Fruit fly (Drosophila melanogaster) whole organism, wandering third instar larva: ENCODE results near the gene put.
A peak's percentile ranks its signal among the peaks of the same experiment; 100 is the strongest.

Source experiments
- Abd-B ChIP-seq: fragments of >200 bp; optimal IDR thresholded peaks from 2 replicates; lab custom pipeline; 2017; ENCODE audit warnings: missing biosample characterization, missing genetic modification characterization
- CG32264 ChIP-seq: fragments of 200-800 bp; sonication (Bioruptor generic); optimal IDR thresholded peaks from 2 replicates; lab custom pipeline; 2016; ENCODE audit warnings: missing biosample characterization, missing genetic modification characterization
- CG9705 ChIP-seq: fragments of 200-800 bp; sonication (Bioruptor generic); optimal IDR thresholded peaks from 2 replicates; lab custom pipeline; 2018; ENCODE audit warnings: missing biosample characterization, mild to moderate bottlenecking, missing genetic modification characterization
- CrebA ChIP-seq: fragments of 200-800 bp; sonication (Bioruptor generic); optimal IDR thresholded peaks from 2 replicates; lab custom pipeline; 2016; ENCODE audit warnings: missing biosample characterization, mild to moderate bottlenecking, missing genetic modification characterization, borderline replicate concordance
- Dfd ChIP-seq: fragments of >200 bp; optimal IDR thresholded peaks from 2 replicates; lab custom pipeline; 2017; ENCODE audit warnings: missing biosample characterization, missing genetic modification characterization
- Dif ChIP-seq: fragments of 200-275, 200-300 bp; sonication (Bioruptor generic); optimal IDR thresholded peaks from 2 replicates; lab custom pipeline; 2018; ENCODE audit warnings: missing biosample characterization, missing genetic modification characterization; ENCODE audit not compliant: partially characterized antibody
- GATAd ChIP-seq: sonication (Bioruptor generic); optimal IDR thresholded peaks from 2 replicates; lab custom pipeline; 2016; ENCODE audit warnings: missing biosample characterization, missing genetic modification characterization
- HLH106 ChIP-seq: fragments of 200-800 bp; optimal IDR thresholded peaks from 3 replicates; lab custom pipeline; 2019; ENCODE audit warnings: missing biosample characterization, mild to moderate bottlenecking, missing genetic modification characterization, moderate library complexity
- Hnf4 ChIP-seq: fragments of 200-800 bp; sonication (Bioruptor generic); optimal IDR thresholded peaks from 2 replicates; lab custom pipeline; 2016; ENCODE audit warnings: missing biosample characterization, mild to moderate bottlenecking, missing genetic modification characterization
- Hr78 ChIP-seq: fragments of >200 bp; optimal IDR thresholded peaks from 2 replicates; lab custom pipeline; 2017; ENCODE audit warnings: missing biosample characterization, missing genetic modification characterization
- Hr83 ChIP-seq: fragments of 200-300 bp; sonication (Bioruptor generic); optimal IDR thresholded peaks from 2 replicates; lab custom pipeline; 2016; ENCODE audit warnings: missing biosample characterization, mild to moderate bottlenecking, missing genetic modification characterization, moderate library complexity; ENCODE audit not compliant: poor library complexity, severe bottlenecking
- Jra ChIP-seq: sonication (Bioruptor generic); optimal IDR thresholded peaks from 2 replicates; lab custom pipeline; 2016; ENCODE audit warnings: missing biosample characterization, missing genetic modification characterization
- Mio ChIP-seq: sonication (Bioruptor generic); optimal IDR thresholded peaks from 2 replicates; lab custom pipeline; 2016; ENCODE audit warnings: missing biosample characterization, missing genetic modification characterization
- Myc ChIP-seq: fragments of >200 bp; optimal IDR thresholded peaks from 2 replicates; lab custom pipeline; 2017
- N ChIP-seq: fragments of >200 bp; optimal IDR thresholded peaks from 2 replicates; lab custom pipeline; 2018; ENCODE audit warnings: missing biosample characterization, missing external identifiers, missing genetic modification characterization
- OdsH ChIP-seq: fragments of 200-800 bp; sonication (Bioruptor generic); optimal IDR thresholded peaks from 2 replicates; lab custom pipeline; 2016; ENCODE audit warnings: missing biosample characterization, mild to moderate bottlenecking, missing genetic modification characterization
- Rel ChIP-seq, 2 experiments: fragments of 200-800 bp; sonication (Bioruptor generic) in 1 of 2; optimal IDR thresholded peaks; 2 replicates in 1 of 2; 3 replicates in 1 of 2; lab custom pipeline; 2016 to 2019; ENCODE audit warnings: mild to moderate bottlenecking in 2 of 2, missing biosample characterization in 2 of 2, missing genetic modification characterization in 2 of 2, moderate library complexity in 1 of 2
- Sp1 ChIP-seq: fragments of 200-800 bp; sonication (Bioruptor generic); optimal IDR thresholded peaks from 3 replicates; lab custom pipeline; 2019; ENCODE audit warnings: missing biosample characterization, mild to moderate bottlenecking, missing genetic modification characterization, moderate library complexity
- Vsx2 ChIP-seq: fragments of 200-300, 225-300 bp; sonication (Bioruptor generic); optimal IDR thresholded peaks from 2 replicates; lab custom pipeline; 2018; ENCODE audit warnings: missing biosample characterization, missing genetic modification characterization; ENCODE audit not compliant: partially characterized antibody
- br ChIP-seq: fragments of 200-800 bp; sonication (Bioruptor generic); optimal IDR thresholded peaks from 2 replicates; lab custom pipeline; 2016; ENCODE audit warnings: missing biosample characterization, missing genetic modification characterization
- brk ChIP-seq: fragments of 200-800 bp; sonication (Bioruptor generic); optimal IDR thresholded peaks from 2 replicates; lab custom pipeline; 2016; ENCODE audit warnings: missing biosample characterization, mild to moderate bottlenecking, missing genetic modification characterization
- dl ChIP-seq, 2 experiments: fragments of 175-275, 200-275 bp in 1 of 2; fragments of 200-275 bp in 1 of 2; sonication (Bioruptor generic); optimal IDR thresholded peaks; lab custom pipeline; 2018; ENCODE audit warnings: mild to moderate bottlenecking in 2 of 2, missing biosample characterization in 2 of 2, missing genetic modification characterization in 2 of 2, moderate library complexity in 2 of 2; ENCODE audit not compliant: partially characterized antibody in 2 of 2, insufficient read depth in 1 of 2
- dmrt93B ChIP-seq: fragments of 200-800 bp; sonication (Bioruptor generic); optimal IDR thresholded peaks from 2 replicates; lab custom pipeline; 2018; ENCODE audit warnings: missing biosample characterization, mild to moderate bottlenecking, missing genetic modification characterization
- dsf ChIP-seq: sonication (Bioruptor generic); optimal IDR thresholded peaks from 2 replicates; lab custom pipeline; 2016; ENCODE audit warnings: missing biosample characterization, missing genetic modification characterization, borderline replicate concordance
- ey ChIP-seq: fragments of 200-800 bp; sonication (Bioruptor generic); optimal IDR thresholded peaks from 2 replicates; lab custom pipeline; 2016; ENCODE audit warnings: missing biosample characterization, missing genetic modification characterization
- foxo ChIP-seq, 2 experiments: fragments of 200-800 bp; sonication (Bioruptor generic); optimal IDR thresholded peaks; 2 replicates in 1 of 2; 3 replicates in 1 of 2; lab custom pipeline; 2016 to 2017; ENCODE audit warnings: missing biosample characterization in 2 of 2, missing genetic modification characterization in 2 of 2
- fru ChIP-seq: fragments of 200-800 bp; sonication (Bioruptor generic); optimal IDR thresholded peaks from 3 replicates; lab custom pipeline; 2016; ENCODE audit warnings: missing biosample characterization, mild to moderate bottlenecking, missing genetic modification characterization
- h ChIP-seq: fragments of 200-800 bp; sonication (Bioruptor generic); optimal IDR thresholded peaks from 3 replicates; lab custom pipeline; 2016; ENCODE audit warnings: missing biosample characterization, mild to moderate bottlenecking, missing genetic modification characterization
- jim ChIP-seq: fragments of 175-275, 200-325 bp; sonication (Bioruptor generic); optimal IDR thresholded peaks from 2 replicates; lab custom pipeline; 2016; ENCODE audit warnings: missing biosample characterization, mild to moderate bottlenecking, missing genetic modification characterization
- lola ChIP-seq: fragments of >200 bp; optimal IDR thresholded peaks from 2 replicates; lab custom pipeline; 2017; ENCODE audit warnings: missing biosample characterization, missing genetic modification characterization
- pan ChIP-seq: fragments of >200 bp; optimal IDR thresholded peaks from 2 replicates; lab custom pipeline; 2017
- psq ChIP-seq: fragments of 200-800 bp; sonication (Bioruptor generic); optimal IDR thresholded peaks from 3 replicates; lab custom pipeline; 2017; ENCODE audit warnings: missing biosample characterization, mild to moderate bottlenecking, missing genetic modification characterization, moderate library complexity
- rgr ChIP-seq: fragments of 200-800 bp; sonication (Bioruptor generic); optimal IDR thresholded peaks from 3 replicates; lab custom pipeline; 2016; ENCODE audit warnings: missing biosample characterization, mild to moderate bottlenecking, missing genetic modification characterization
- sage ChIP-seq: fragments of 200-800 bp; sonication (Bioruptor generic); optimal IDR thresholded peaks from 2 replicates; lab custom pipeline; 2016; ENCODE audit warnings: missing biosample characterization, mild to moderate bottlenecking, missing genetic modification characterization
- sv ChIP-seq: fragments of 200-800 bp; sonication (Bioruptor generic); optimal IDR thresholded peaks from 3 replicates; lab custom pipeline; 2016; ENCODE audit warnings: missing biosample characterization, missing genetic modification characterization
- tai ChIP-seq: sonication (Bioruptor generic); optimal IDR thresholded peaks from 2 replicates; lab custom pipeline; 2016; ENCODE audit warnings: missing biosample characterization, missing genetic modification characterization
- usp ChIP-seq: fragments of >200 bp; optimal IDR thresholded peaks from 2 replicates; lab custom pipeline; 2017; ENCODE audit warnings: missing biosample characterization, missing genetic modification characterization
- woc ChIP-seq: sonication (Bioruptor generic); optimal IDR thresholded peaks from 2 replicates; lab custom pipeline; 2016; ENCODE audit warnings: missing biosample characterization, mild to moderate bottlenecking, missing genetic modification characterization

The put gene

dm6 chr3R:14651076-14651662 is 25.7 kb upstream of the put start:
- TF ChIP-seq psq (peak; percentile 97), brk (GFP tag; lab: Kevin White, UChicago) (no peak), Hnf4 (GFP tag; lab: Kevin White, UChicago) (peak; percentile 36)

DNA sequence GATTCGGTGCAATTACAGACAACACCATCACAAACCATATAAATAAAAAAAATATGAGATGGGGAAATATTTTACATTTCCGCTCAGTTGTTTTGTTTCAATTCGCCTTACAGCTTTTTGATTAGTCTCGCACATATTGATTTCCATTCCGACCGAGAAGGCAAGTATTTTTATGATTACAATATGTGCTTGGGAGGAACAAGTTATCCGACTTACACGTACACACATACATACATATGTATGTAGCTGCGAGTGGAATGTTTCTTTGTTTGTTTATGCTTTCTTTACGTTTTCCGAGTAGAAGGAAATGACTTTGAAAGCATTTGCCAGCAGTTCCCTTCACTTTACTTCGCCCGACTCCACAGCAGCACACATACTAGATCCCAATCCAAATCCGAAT is 24.9 kb upstream of the put start:
- TF ChIP-seq dl (GFP tag; optimal IDR thresholded peaks at IDR 0.05; lab: Kevin White, UChicago; ENCODE audit: insufficient read depth in 1 of 2, partially characterized antibody in 2 of 2) = no peak
- TF ChIP-seq, all 38 proteins: peak for 0

DNA sequence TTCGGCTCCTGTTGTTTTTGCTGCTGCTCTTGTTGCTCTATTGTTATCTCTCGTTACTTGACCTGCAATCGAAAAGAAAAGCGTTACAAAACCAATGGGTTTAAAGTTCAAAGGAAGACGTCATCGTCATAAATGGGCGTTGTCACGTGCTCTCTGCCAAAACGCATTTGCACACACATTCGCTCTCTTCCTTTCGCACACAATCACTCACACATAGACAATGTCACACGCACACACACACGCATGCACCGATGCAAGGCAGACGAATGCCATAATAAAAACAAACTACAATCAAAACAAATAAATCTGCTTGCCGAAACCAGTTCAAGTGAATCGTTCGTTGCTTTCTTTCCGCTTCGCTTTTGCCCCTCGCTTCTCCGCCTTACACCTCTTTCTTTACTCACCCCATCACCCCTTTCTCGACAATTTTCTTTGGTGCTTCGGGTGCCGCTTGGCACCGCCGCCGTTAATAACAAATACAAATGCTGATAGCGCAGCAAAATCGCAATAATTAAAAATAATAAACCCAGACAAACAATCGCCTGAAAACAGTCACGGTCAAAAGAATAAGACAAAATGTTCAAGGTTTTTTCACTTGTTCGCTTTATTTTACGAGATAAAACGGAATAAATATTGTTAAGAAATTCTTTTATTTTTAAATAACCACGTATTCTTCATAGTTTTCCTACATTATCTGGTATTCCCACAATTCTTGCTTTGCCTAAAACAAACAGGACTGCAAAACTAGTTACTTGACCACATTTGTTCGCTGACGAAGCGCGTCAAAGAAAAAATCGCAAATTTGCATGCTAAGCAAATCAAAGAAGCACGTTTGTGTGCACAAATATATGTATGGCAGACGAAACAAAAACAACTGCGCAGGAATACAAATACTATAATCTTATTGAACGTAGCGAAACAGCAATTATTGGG is 24.1 kb upstream of the put start:
- peak; percentile 77 for TF ChIP-seq CrebA (GFP tag; lab: Kevin White, UChicago)
- peak; percentile 8 for TF ChIP-seq CG9705
- peak in 1 of 2 experiments; percentile 16 for TF ChIP-seq dl (GFP tag; optimal IDR thresholded peaks at IDR 0.05; lab: Kevin White, UChicago; ENCODE audit: insufficient read depth in 1 of 2, partially characterized antibody in 2 of 2)
- TF ChIP-seq fru = peak; percentile 88
- TF ChIP-seq N (GFP tag; lab: Kevin White, UChicago) = no peak
- no peak for TF ChIP-seq jim (GFP tag; lab: Kevin White, UChicago)
- no peak for TF ChIP-seq Hr78
- TF ChIP-seq dsf (GFP tag; lab: Kevin White, UChicago) = peak; percentile 61
- peak; percentile 89 for TF ChIP-seq br (GFP tag; lab: Kevin White, UChicago)
- peak; percentile 61 for TF ChIP-seq tai (GFP tag; lab: Kevin White, UChicago)
- peak; percentile 82 for TF ChIP-seq brk (GFP tag; lab: Kevin White, UChicago)
- peak; percentile 90 for TF ChIP-seq Sp1
- TF ChIP-seq h (GFP tag; lab: Kevin White, UChicago) = peak; percentile 94
- TF ChIP-seq sage = no peak
- TF ChIP-seq Jra (GFP tag; lab: Kevin White, UChicago) = peak; percentile 79
- peak; percentile 75 for TF ChIP-seq dmrt93B (GFP tag; lab: Kevin White, UChicago)
- TF ChIP-seq woc (GFP tag; lab: Kevin White, UChicago) = peak; percentile 88
- TF ChIP-seq CG32264 = peak; percentile 74
- peak; percentile 100 for TF ChIP-seq psq
- peak; percentile 26 for TF ChIP-seq Hr83 (GFP tag; lab: Kevin White, UChicago)
- no peak for TF ChIP-seq Abd-B
- no peak for TF ChIP-seq lola (GFP tag; lab: Kevin White, UChicago)
- TF ChIP-seq OdsH = peak; percentile 93
- TF ChIP-seq ey (GFP tag; lab: Kevin White, UChicago) = peak; percentile 89
- TF ChIP-seq GATAd (GFP tag; lab: Kevin White, UChicago) = peak; percentile 37
- peak; percentile 59 for TF ChIP-seq Rel (GFP tag; optimal IDR thresholded peaks at IDR 0.05; lab: Kevin White, UChicago)
- peak; percentile 27 for TF ChIP-seq Rel (tag; optimal IDR thresholded peaks at IDR 0.05; lab: Kevin White, UChicago)
- peak; percentile 82 for TF ChIP-seq HLH106 (tag; lab: Kevin White, UChicago)
- peak; percentile 34 for TF ChIP-seq Vsx2 (GFP tag; lab: Kevin White, UChicago)
- TF ChIP-seq usp = no peak
- no peak for TF ChIP-seq pan (lab: Kevin White, UChicago)
- TF ChIP-seq Myc = no peak
- TF ChIP-seq Mio (GFP tag; lab: Kevin White, UChicago) = no peak
- no peak for TF ChIP-seq Dif (GFP tag; lab: Kevin White, UChicago)
- no peak for TF ChIP-seq sv (GFP tag; lab: Kevin White, UChicago)
- peak; percentile 93 for TF ChIP-seq rgr
- TF ChIP-seq foxo (GFP tag; optimal IDR thresholded peaks at IDR 0.05; lab: Kevin White, UChicago) = peak; percentile 55 to 91
- peak; percentile 83 for TF ChIP-seq Hnf4 (GFP tag; lab: Kevin White, UChicago)
- TF ChIP-seq Dfd (GFP tag; lab: Kevin White, UChicago) = no peak
